Worm (Caenorhabditis elegans) whole organism, young adult: ENCODE data around the gene mam-2.

Experiments
- B0336.3 ChIP-seq: fragments of 200-800 bp; sonication (Bioruptor generic); IDR thresholded peaks from 2 replicates; pipeline ENCODE4 v1.3.6; 2022; ENCODE audit warnings: missing genetic modification characterization, missing compliant biosample characterization
- F57A8.1 ChIP-seq: fragments of 200-800 bp; sonication (Bioruptor generic); optimal IDR thresholded peaks from 2 replicates; lab custom pipeline; 2018; ENCODE audit warnings: mild to moderate bottlenecking, missing genetic modification characterization, moderate library complexity, missing compliant biosample characterization
- K11D2.4 ChIP-seq: fragments of 200-800 bp; sonication (Bioruptor generic); IDR thresholded peaks from 2 replicates; pipeline ENCODE4 v1.3.6; 2022; ENCODE audit warnings: missing genetic modification reagents, missing genetic modification characterization, missing compliant biosample characterization
- K12H6.12 ChIP-seq: fragments of 200-800 bp; sonication (Bioruptor generic); optimal IDR thresholded peaks from 2 replicates; lab custom pipeline; 2018; ENCODE audit warnings: mild to moderate bottlenecking, missing genetic modification characterization, missing compliant biosample characterization
- T26A5.8 ChIP-seq: sonication (generic microtip); optimal IDR thresholded peaks from 2 replicates; lab custom pipeline; 2016; ENCODE audit warnings: missing genetic modification characterization, missing compliant biosample characterization
- Y53F4B.3 ChIP-seq: fragments of 200-800 bp; sonication (Bioruptor generic); IDR thresholded peaks from 2 replicates; pipeline ENCODE4 v1.3.6; 2022; ENCODE audit warnings: missing genetic modification reagents, missing genetic modification characterization, missing compliant biosample characterization
- Y56A3A.18 ChIP-seq: fragments of 200-800 bp; sonication (Bioruptor generic); IDR thresholded peaks from 2 replicates; pipeline ENCODE4 v1.3.6; 2022; ENCODE audit warnings: missing genetic modification reagents, missing genetic modification characterization, missing compliant biosample characterization
- Y79H2A.3 ChIP-seq: fragments of 200-800 bp; sonication (Bioruptor generic); conservative IDR thresholded peaks from 2 replicates; pipeline ENCODE4 v1.3.6; 2022; ENCODE audit warnings: missing genetic modification reagents, missing genetic modification characterization, missing compliant biosample characterization
- bed-1 ChIP-seq: fragments of 200-800 bp; sonication (Bioruptor generic); IDR thresholded peaks from 2 replicates; pipeline ENCODE4 v1.3.6; 2022; ENCODE audit warnings: missing genetic modification reagents, missing genetic modification characterization, missing compliant biosample characterization
- cebp-1 ChIP-seq, 2 experiments: fragments of 200-800 bp in 1 of 2; sonication (Bioruptor generic) in 1 of 2; sonication (generic microtip) in 1 of 2; IDR thresholded peaks in 1 of 2; optimal IDR thresholded peaks in 1 of 2; 2 replicates each; pipeline versions ENCODE4 v1.3.6 to Lab custom; 2017 to 2022; ENCODE audit warnings: missing compliant biosample characterization in 2 of 2, missing genetic modification characterization in 2 of 2, mild to moderate bottlenecking in 1 of 2, missing genetic modification reagents in 1 of 2, moderate library complexity in 1 of 2
- chd-7 ChIP-seq: sonication (generic microtip); optimal IDR thresholded peaks from 2 replicates; lab custom pipeline; 2016; ENCODE audit warnings: mild to moderate bottlenecking, missing genetic modification characterization, moderate library complexity, missing compliant biosample characterization
- die-1 ChIP-seq: sonication (generic microtip); optimal IDR thresholded peaks from 2 replicates; lab custom pipeline; 2016; ENCODE audit warnings: missing genotype, mild to moderate bottlenecking, missing genetic modification characterization, missing compliant biosample characterization
- dpl-1 ChIP-seq: fragments of 150-350 bp; optimal IDR thresholded peaks from 2 replicates; lab custom pipeline; 2014; ENCODE audit warnings: missing biosample characterization, missing genetic modification reagents, missing genetic modification characterization
- egl-18 ChIP-seq: fragments of 200-800 bp; sonication (Bioruptor generic); IDR thresholded peaks from 2 replicates; pipeline ENCODE4 v1.3.6; 2022; ENCODE audit warnings: missing genetic modification reagents, missing genetic modification characterization, missing compliant biosample characterization
- ekl-4 ChIP-seq: fragments of 200-800 bp; sonication (Bioruptor generic); IDR thresholded peaks from 2 replicates; pipeline ENCODE4 v1.3.6; 2022; ENCODE audit warnings: missing genetic modification reagents, missing genetic modification characterization, missing compliant biosample characterization
- hlh-12 ChIP-seq: sonication (generic microtip); optimal IDR thresholded peaks from 2 replicates; lab custom pipeline; 2016; ENCODE audit warnings: missing genetic modification characterization, missing compliant biosample characterization
- hmg-1.2 ChIP-seq: fragments of 200-800 bp; sonication (Bioruptor generic); IDR thresholded peaks from 2 replicates; pipeline ENCODE4 v1.3.6; 2022; ENCODE audit warnings: missing genetic modification reagents, missing genetic modification characterization, missing compliant biosample characterization
- let-607 ChIP-seq, 2 experiments: fragments of 200-800 bp in 1 of 2; sonication (Bioruptor generic) in 1 of 2; sonication (generic microtip) in 1 of 2; optimal IDR thresholded peaks; 2 replicates each; lab custom pipeline; 2016 to 2018; ENCODE audit warnings: mild to moderate bottlenecking in 2 of 2, missing compliant biosample characterization in 2 of 2, missing genetic modification characterization in 2 of 2, moderate library complexity in 2 of 2, missing genotype in 1 of 2
- lin-26 ChIP-seq: fragments of 200-800 bp; sonication (Bioruptor generic); IDR thresholded peaks from 2 replicates; pipeline ENCODE4 v1.3.6; 2022; ENCODE audit warnings: missing genetic modification reagents, missing genetic modification characterization, missing compliant biosample characterization
- lsl-1 ChIP-seq: fragments of 200-800 bp; sonication (Bioruptor generic); optimal IDR thresholded peaks from 2 replicates; lab custom pipeline; 2018; ENCODE audit warnings: mild to moderate bottlenecking, missing genetic modification characterization, moderate library complexity, missing compliant biosample characterization
- madf-3 ChIP-seq: fragments of 200-800 bp; sonication (Bioruptor generic); IDR thresholded peaks from 2 replicates; pipeline ENCODE4 v1.3.6; 2022; ENCODE audit warnings: missing genetic modification reagents, missing genetic modification characterization, missing compliant biosample characterization
- madf-6 ChIP-seq: fragments of 200-800 bp; sonication (Bioruptor generic); IDR thresholded peaks from 2 replicates; pipeline ENCODE4 v1.3.6; 2022; ENCODE audit warnings: missing genetic modification reagents, missing genetic modification characterization, missing compliant biosample characterization
- mel-28 ChIP-seq: sonication (generic microtip); optimal IDR thresholded peaks from 2 replicates; lab custom pipeline; 2016; ENCODE audit warnings: borderline replicate concordance, mild to moderate bottlenecking, missing genetic modification characterization, missing compliant biosample characterization
- nhr-80 ChIP-seq: sonication (generic microtip); optimal IDR thresholded peaks from 2 replicates; lab custom pipeline; 2016; ENCODE audit warnings: missing genetic modification characterization, missing compliant biosample characterization
- rec-8 ChIP-seq, 2 experiments: sonication (generic microtip); optimal IDR thresholded peaks; 2 replicates each; lab custom pipeline; 2016; ENCODE audit warnings: mild to moderate bottlenecking in 2 of 2, missing genetic modification characterization in 2 of 2, missing genetic modification reagents in 2 of 2, missing genotype in 2 of 2, missing biosample characterization in 1 of 2, missing compliant biosample characterization in 1 of 2, moderate library complexity in 1 of 2
- repo-1 ChIP-seq: sonication (generic microtip); optimal IDR thresholded peaks from 2 replicates; lab custom pipeline; 2017; ENCODE audit warnings: mild to moderate bottlenecking, missing genetic modification characterization, missing compliant biosample characterization
- snpc-1.3 ChIP-seq: sonication (generic microtip); optimal IDR thresholded peaks from 2 replicates; lab custom pipeline; 2017; ENCODE audit warnings: missing genetic modification characterization, mild to moderate bottlenecking, missing compliant biosample characterization, antibody characterized with exemption, moderate library complexity, missing genotype, missing genetic modification reagents; ENCODE audit not compliant: insufficient read depth
- snpc-4 ChIP-seq, 5 experiments: fragments of 150-350 bp in 1 of 5; sonication (generic microtip) in 4 of 5; optimal IDR thresholded peaks; 2 replicates each; lab custom pipeline; 2014 to 2018; ENCODE audit warnings: missing genetic modification characterization in 5 of 5, missing biosample characterization in 3 of 5, antibody characterized with exemption in 2 of 5, mild to moderate bottlenecking in 2 of 5, missing compliant biosample characterization in 2 of 5, missing genotype in 2 of 5, moderate library complexity in 2 of 5, missing genetic modification reagents in 1 of 5
- sptf-2 ChIP-seq: fragments of 200-800 bp; sonication (Bioruptor generic); optimal IDR thresholded peaks from 2 replicates; lab custom pipeline; 2018; ENCODE audit warnings: mild to moderate bottlenecking, missing genetic modification characterization, missing compliant biosample characterization
- zfh-2 ChIP-seq: fragments of 200-800 bp; sonication (Bioruptor generic); conservative IDR thresholded peaks from 2 replicates; pipeline ENCODE4 v1.3.6; 2022; ENCODE audit warnings: missing genetic modification reagents, missing genetic modification characterization, missing compliant biosample characterization

mam-2 gene

DNA sequence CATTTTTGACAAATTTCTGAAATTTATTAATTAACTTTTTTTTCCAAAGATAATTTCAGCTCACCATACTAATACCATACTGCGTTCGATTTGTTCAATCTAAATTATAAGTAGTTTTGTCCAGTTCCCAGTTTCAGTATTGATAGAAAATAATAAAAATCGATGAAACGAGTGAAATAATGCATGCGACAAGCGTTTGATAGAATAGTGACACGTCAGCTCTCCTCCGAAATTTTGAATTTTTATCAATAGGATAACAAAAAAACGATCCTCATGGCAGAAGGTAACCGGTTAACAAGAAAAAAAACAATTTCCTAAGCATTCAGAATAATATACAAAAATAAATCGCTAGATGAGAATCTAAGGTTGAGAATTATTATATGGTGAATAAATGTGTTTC lies 18.8 kb downstream of the mam-2 start, which contains the start of gene C47E12.3:
TSS of gene C47E12.3 (minus strand) at position 101 of the 400 bp plus-strand sequence.
- TF ChIP-seq egl-18: no peak
- no peak for TF ChIP-seq ekl-4 (GFP tag; lab: Robert Waterston, UW)
- TF ChIP-seq bed-1 (GFP tag; lab: Robert Waterston, UW): no peak
- no peak for TF ChIP-seq Y56A3A.18 (GFP tag; lab: Robert Waterston, UW)
- TF ChIP-seq sptf-2: no peak
- TF ChIP-seq zfh-2 (GFP tag; lab: Robert Waterston, UW): no peak
- no peak for TF ChIP-seq rec-8 (tag; optimal IDR thresholded peaks at IDR 0.05; lab: Kevin White, UChicago)
- TF ChIP-seq Y79H2A.3 (GFP tag; lab: Robert Waterston, UW): no peak
- TF ChIP-seq hlh-12: no peak
- TF ChIP-seq die-1 (tag; lab: Kevin White, UChicago): no peak
- no peak for TF ChIP-seq let-607 (tag; optimal IDR thresholded peaks at IDR 0.05; lab: Kevin White, UChicago)
- no peak for TF ChIP-seq repo-1 (tag; lab: Kevin White, UChicago)
- no peak for TF ChIP-seq F57A8.1
- TF ChIP-seq madf-3: no peak

ce11 chrIV:10003372-10003771 lies 20.4 kb downstream of the mam-2 start, which contains the start of the genes C47E12.2 and sars-1:
Gene C47E12.2, minus strand, starts transcription at chrIV:10003502.
Gene sars-1, plus strand, starts transcription at chrIV:10003726.
- TF ChIP-seq lsl-1 (GFP tag; lab: Kevin White, UChicago) (peak; percentile 51), Y53F4B.3 (GFP tag; lab: Robert Waterston, UW) (no peak), snpc-4 (GFP tag; optimal IDR thresholded peaks at IDR 0.05; lab: Kevin White, UChicago) (no peak), snpc-4 (tag; optimal IDR thresholded peaks at IDR 0.05; lab: Kevin White, UChicago) (peak in 1 of 4 experiments; percentile 16), madf-6 (no peak), cebp-1 (GFP tag; IDR thresholded peaks at IDR 0.05; lab: Robert Waterston, UW) (no peak; the same call in 1 of the 2 replicates), cebp-1 (tag; optimal IDR thresholded peaks at IDR 0.05; lab: Kevin White, UChicago) (peak; percentile 73), dpl-1 (GFP tag; lab: Kevin White, UChicago) (no peak)

- no peak for TF ChIP-seq rec-8 (tag; optimal IDR thresholded peaks at IDR 0.05; lab: Kevin White, UChicago)
Measured at ce11 chrIV:10006792-10007191, 23.8 kb downstream of the mam-2 start, which contains the start of gene C47E12.13. Gene C47E12.13, minus strand, starts transcription at chrIV:10006892.

- TF ChIP-seq rec-8 (tag; optimal IDR thresholded peaks at IDR 0.05; lab: Kevin White, UChicago) (no peak), mel-28 (tag; lab: Kevin White, UChicago) (no peak), T26A5.8 (no peak), K12H6.12 (no peak), nhr-80 (peak; percentile 26), B0336.3 (no peak), cebp-1 (GFP tag; IDR thresholded peaks at IDR 0.05; lab: Robert Waterston, UW) (no peak), cebp-1 (tag; optimal IDR thresholded peaks at IDR 0.05; lab: Kevin White, UChicago) (no peak), K11D2.4 (GFP tag; lab: Robert Waterston, UW) (no peak), snpc-1.3 (tag; lab: Kevin White, UChicago) (no peak), hmg-1.2 (peak; percentile 54; the same call in 1 of the 2 replicates), repo-1 (tag; lab: Kevin White, UChicago) (no peak), chd-7 (tag; lab: Kevin White, UChicago) (no peak), lin-26 (GFP tag; lab: Robert Waterston, UW) (no peak)
Measured at ce11 chrIV:10007758-10008157, 24.8 kb downstream of the mam-2 start.
